Fruit fly (Drosophila melanogaster) whole organism, embryonic: Measurements from ENCODE around the gene Acp63F.
A peak's percentile ranks its signal among the peaks of the same experiment; 100 is the strongest.

Experiments used
- Asciz ChIP-seq: fragments of 200-800 bp; sonication (Bioruptor generic); optimal IDR thresholded peaks from 2 replicates; lab custom pipeline; 2017; ENCODE audit warnings: missing biosample characterization, mild to moderate bottlenecking, missing genetic modification characterization, missing genetic modification reagents
- CG1024 ChIP-seq: fragments of 200-800 bp; sonication (Bioruptor generic); IDR thresholded peaks from 2 replicates; pipeline ENCODE4 v1.3.6; 2022; ENCODE audit warnings: missing biosample characterization, missing genetic modification characterization
- CG11560 ChIP-seq: fragments of 200-800 bp; sonication (Bioruptor generic); IDR thresholded peaks from 3 replicates; pipeline ENCODE4 v1.3.6; 2022; ENCODE audit warnings: missing biosample characterization, missing genetic modification characterization
- CG14050 ChIP-seq: fragments of 200-800 bp; sonication (Bioruptor generic); IDR thresholded peaks from 3 replicates; pipeline ENCODE4 v1.3.6; 2022; ENCODE audit warnings: missing biosample characterization, missing genetic modification characterization
- CG17359 ChIP-seq: fragments of 200-800 bp; sonication (Bioruptor generic); optimal IDR thresholded peaks from 3 replicates; lab custom pipeline; 2018; ENCODE audit warnings: missing biosample characterization, mild to moderate bottlenecking, missing genetic modification characterization, moderate library complexity
- CG18262 ChIP-seq: fragments of 200-800 bp; optimal IDR thresholded peaks from 3 replicates; lab custom pipeline; 2019; ENCODE audit warnings: missing biosample characterization, mild to moderate bottlenecking, missing genetic modification characterization, moderate library complexity
- CG30403 ChIP-seq: fragments of 200-800 bp; sonication (Bioruptor generic); optimal IDR thresholded peaks from 3 replicates; lab custom pipeline; 2016; ENCODE audit warnings: missing biosample characterization, missing genetic modification characterization
- CG30431 ChIP-seq: fragments of 200-800 bp; sonication (Bioruptor generic); optimal IDR thresholded peaks from 2 replicates; lab custom pipeline; 2017; ENCODE audit warnings: missing biosample characterization, missing genetic modification characterization
- CG33557 ChIP-seq: fragments of 200-800 bp; sonication (Bioruptor generic); optimal IDR thresholded peaks from 2 replicates; lab custom pipeline; 2019; ENCODE audit warnings: missing biosample characterization, mild to moderate bottlenecking, missing genetic modification characterization, moderate library complexity
- CG3995 ChIP-seq: fragments of 200-800 bp; sonication (Bioruptor generic); optimal IDR thresholded peaks from 3 replicates; lab custom pipeline; 2016; ENCODE audit warnings: missing biosample characterization, missing genetic modification characterization
- CG42726 ChIP-seq: fragments of 200-800 bp; sonication (Bioruptor generic); IDR thresholded peaks from 2 replicates; pipeline ENCODE4 v1.3.6; 2022; ENCODE audit warnings: missing biosample characterization, missing genetic modification characterization; ENCODE audit not compliant: partially characterized antibody
- CG7271 ChIP-seq: fragments of 200-800 bp; sonication (Bioruptor generic); optimal IDR thresholded peaks from 2 replicates; lab custom pipeline; 2018; ENCODE audit warnings: missing biosample characterization, mild to moderate bottlenecking, missing genetic modification characterization, moderate library complexity
- CG8290 ChIP-seq, 3 experiments: fragments of 200-800 bp; sonication (Bioruptor generic); optimal IDR thresholded peaks; 2 replicates each; lab custom pipeline; 2016 to 2019; ENCODE audit warnings: missing biosample characterization in 3 of 3, missing genetic modification characterization in 3 of 3, mild to moderate bottlenecking in 2 of 3, moderate library complexity in 1 of 3
- CG8359 ChIP-seq: fragments of 200-800 bp; sonication (Bioruptor generic); optimal IDR thresholded peaks from 2 replicates; lab custom pipeline; 2017; ENCODE audit warnings: missing biosample characterization, mild to moderate bottlenecking, missing genetic modification characterization, borderline replicate concordance
- CG8765 ChIP-seq: fragments of 200-800 bp; sonication (Bioruptor generic); IDR thresholded peaks from 2 replicates; pipeline ENCODE4 v1.3.6; 2022; ENCODE audit warnings: missing biosample characterization, missing genetic modification characterization
- CrebB ChIP-seq: fragments of 200-800 bp; sonication (Bioruptor generic); optimal IDR thresholded peaks from 3 replicates; lab custom pipeline; 2018; ENCODE audit warnings: missing biosample characterization, mild to moderate bottlenecking, missing genetic modification characterization
- E2f2 ChIP-seq: fragments of 200-800 bp; sonication (Bioruptor generic); IDR thresholded peaks from 2 replicates; pipeline ENCODE4 v1.3.6; 2022; ENCODE audit warnings: missing biosample characterization, missing genetic modification characterization
- Hand ChIP-seq: fragments of 200-800 bp; sonication (Bioruptor generic); optimal IDR thresholded peaks from 2 replicates; lab custom pipeline; 2017; ENCODE audit warnings: mild to moderate bottlenecking, missing biosample characterization, missing genetic modification reagents, missing genetic modification characterization
- Hmr ChIP-seq: fragments of 200-800 bp; sonication (Bioruptor generic); optimal IDR thresholded peaks from 3 replicates; lab custom pipeline; 2017; ENCODE audit warnings: mild to moderate bottlenecking, missing biosample characterization, missing genetic modification reagents, missing genetic modification characterization
- Hr78 ChIP-seq, 2 experiments: fragments of 200-800 bp in 1 of 2; fragments of >200 bp in 1 of 2; sonication (Bioruptor generic) in 1 of 2; optimal IDR thresholded peaks; 2 replicates each; lab custom pipeline; 2017 to 2019; ENCODE audit warnings: missing biosample characterization in 2 of 2, missing genetic modification characterization in 2 of 2, mild to moderate bottlenecking in 1 of 2, moderate library complexity in 1 of 2
- Med ChIP-seq: fragments of 200-800 bp; sonication (Bioruptor generic); peaks from one replicate; lab custom pipeline; 2016; ENCODE audit warnings: missing biosample characterization, missing genetic modification characterization, mild to moderate bottlenecking, inconsistent platforms, moderate library complexity
- Myb ChIP-seq: fragments of 200-800 bp; sonication (Bioruptor generic); optimal IDR thresholded peaks from 2 replicates; lab custom pipeline; 2016; ENCODE audit warnings: missing biosample characterization, missing genetic modification characterization
- NC2β ChIP-seq: fragments of 200-800 bp; sonication (Bioruptor generic); optimal IDR thresholded peaks from 2 replicates; lab custom pipeline; 2016; ENCODE audit warnings: missing biosample characterization, missing genetic modification characterization
- Nf-YB ChIP-seq: fragments of 200-800 bp; sonication (Bioruptor generic); optimal IDR thresholded peaks from 3 replicates; lab custom pipeline; 2019; ENCODE audit warnings: missing biosample characterization, mild to moderate bottlenecking, missing genetic modification characterization, moderate library complexity
- Nf-YC ChIP-seq: fragments of 200-800 bp; optimal IDR thresholded peaks from 3 replicates; lab custom pipeline; 2019; ENCODE audit warnings: missing biosample characterization, mild to moderate bottlenecking, missing genetic modification characterization, moderate library complexity
- PHDP ChIP-seq: fragments of 200-800 bp; sonication (Bioruptor generic); optimal IDR thresholded peaks from 3 replicates; lab custom pipeline; 2018; ENCODE audit warnings: missing biosample characterization, mild to moderate bottlenecking, missing genetic modification characterization, moderate library complexity
- Sox102F ChIP-seq: fragments of 200-800 bp; sonication (Bioruptor generic); optimal IDR thresholded peaks from 2 replicates; lab custom pipeline; 2018; ENCODE audit warnings: missing biosample characterization, mild to moderate bottlenecking, missing genetic modification characterization, moderate library complexity
- Tbp ChIP-seq: fragments of >200 bp; optimal IDR thresholded peaks from 2 replicates; lab custom pipeline; 2018; ENCODE audit warnings: missing biosample characterization, missing genetic modification characterization
- Usf ChIP-seq: fragments of 200-800 bp; sonication (Bioruptor generic); optimal IDR thresholded peaks from 2 replicates; lab custom pipeline; 2017; ENCODE audit warnings: missing genotype, missing biosample characterization, missing genetic modification characterization
- al ChIP-seq: fragments of 200-800 bp; sonication (Bioruptor generic); IDR thresholded peaks from 2 replicates; pipeline ENCODE4 v1.3.6; 2022; ENCODE audit warnings: missing biosample characterization, missing genetic modification characterization
- dysf ChIP-seq: fragments of 200-800 bp; sonication (Bioruptor generic); IDR thresholded peaks from 3 replicates; pipeline ENCODE4 v1.3.6; 2022; ENCODE audit warnings: missing biosample characterization, missing genetic modification characterization
- lmd ChIP-seq: fragments of 200-800 bp; sonication (Bioruptor generic); IDR thresholded peaks from 2 replicates; pipeline ENCODE4 v1.3.6; 2022; ENCODE audit warnings: missing biosample characterization, missing genetic modification characterization
- mirr ChIP-seq: fragments of 200-800 bp; sonication (Bioruptor generic); optimal IDR thresholded peaks from 3 replicates; lab custom pipeline; 2018; ENCODE audit warnings: missing biosample characterization, mild to moderate bottlenecking, missing genetic modification characterization
- otp ChIP-seq: fragments of 200-800 bp; sonication (Bioruptor generic); IDR thresholded peaks from 3 replicates; pipeline ENCODE4, ENCODE4 v1.3.6; 2022; ENCODE audit warnings: missing biosample characterization, missing genetic modification characterization
- prd ChIP-seq, 3 experiments: fragments of >200 bp in 2 of 3; fragments of 200-800 bp in 1 of 3; sonication (Bioruptor generic) in 1 of 3; optimal IDR thresholded peaks in 2 of 3; IDR thresholded peaks in 1 of 3; 2 replicates in 2 of 3; 3 replicates in 1 of 3; pipeline versions ENCODE4 v1.3.6 to Lab custom; 2017 to 2022; ENCODE audit warnings: missing biosample characterization in 1 of 3, missing genetic modification characterization in 1 of 3
- pum ChIP-seq: fragments of 200-800 bp; sonication (Bioruptor generic); optimal IDR thresholded peaks from 2 replicates; lab custom pipeline; 2016; ENCODE audit warnings: missing biosample characterization, missing genetic modification characterization
- sc ChIP-seq, 3 experiments: fragments of >200 bp in 2 of 3; fragments of 200-800 bp in 1 of 3; sonication (Bioruptor generic) in 1 of 3; optimal IDR thresholded peaks; 2 replicates in 2 of 3; 3 replicates in 1 of 3; lab custom pipeline; 2017; ENCODE audit warnings: mild to moderate bottlenecking in 1 of 3, missing biosample characterization in 1 of 3, missing genetic modification characterization in 1 of 3, missing genetic modification reagents in 1 of 3
- slbo ChIP-seq: fragments of 200-800 bp; sonication (Bioruptor generic); IDR thresholded peaks from 2 replicates; pipeline ENCODE4 v1.3.6; 2022; ENCODE audit warnings: missing biosample characterization, missing genetic modification characterization
- sr ChIP-seq: fragments of 200-800 bp; sonication (Bioruptor generic); IDR thresholded peaks from 3 replicates; pipeline ENCODE4 v1.3.6; 2022; ENCODE audit warnings: missing biosample characterization, missing genetic modification characterization
- stwl ChIP-seq: fragments of 200-800 bp; sonication (Bioruptor generic); optimal IDR thresholded peaks from 3 replicates; lab custom pipeline; 2018; ENCODE audit warnings: missing biosample characterization, mild to moderate bottlenecking, missing genetic modification characterization, moderate library complexity
- sug ChIP-seq: fragments of 200-800 bp; optimal IDR thresholded peaks from 2 replicates; lab custom pipeline; 2019; ENCODE audit warnings: missing biosample characterization, mild to moderate bottlenecking, missing genetic modification characterization, moderate library complexity
- tio ChIP-seq: fragments of 200-800 bp; sonication (Bioruptor generic); optimal IDR thresholded peaks from 2 replicates; lab custom pipeline; 2017; ENCODE audit warnings: missing biosample characterization, missing genetic modification characterization, inconsistent platforms
- trem ChIP-seq: fragments of 200-800 bp; optimal IDR thresholded peaks from 3 replicates; lab custom pipeline; 2019; ENCODE audit warnings: missing biosample characterization, mild to moderate bottlenecking, missing genetic modification characterization, moderate library complexity
- tup ChIP-seq: fragments of 200-800 bp; sonication (Bioruptor generic); optimal IDR thresholded peaks from 2 replicates; lab custom pipeline; 2016; ENCODE audit warnings: missing biosample characterization, mild to moderate bottlenecking, missing genetic modification characterization, moderate library complexity
- unc-4 ChIP-seq: fragments of 200-800 bp; sonication (Bioruptor generic); IDR thresholded peaks from 2 replicates; pipeline ENCODE4 v1.3.6; 2022; ENCODE audit warnings: missing biosample characterization, missing genetic modification characterization; ENCODE audit not compliant: partially characterized antibody
- wek ChIP-seq: fragments of 200-800 bp; sonication (Bioruptor generic); optimal IDR thresholded peaks from 3 replicates; lab custom pipeline; 2018; ENCODE audit warnings: missing biosample characterization, mild to moderate bottlenecking, missing genetic modification characterization, moderate library complexity

Acp63F gene

DNA sequence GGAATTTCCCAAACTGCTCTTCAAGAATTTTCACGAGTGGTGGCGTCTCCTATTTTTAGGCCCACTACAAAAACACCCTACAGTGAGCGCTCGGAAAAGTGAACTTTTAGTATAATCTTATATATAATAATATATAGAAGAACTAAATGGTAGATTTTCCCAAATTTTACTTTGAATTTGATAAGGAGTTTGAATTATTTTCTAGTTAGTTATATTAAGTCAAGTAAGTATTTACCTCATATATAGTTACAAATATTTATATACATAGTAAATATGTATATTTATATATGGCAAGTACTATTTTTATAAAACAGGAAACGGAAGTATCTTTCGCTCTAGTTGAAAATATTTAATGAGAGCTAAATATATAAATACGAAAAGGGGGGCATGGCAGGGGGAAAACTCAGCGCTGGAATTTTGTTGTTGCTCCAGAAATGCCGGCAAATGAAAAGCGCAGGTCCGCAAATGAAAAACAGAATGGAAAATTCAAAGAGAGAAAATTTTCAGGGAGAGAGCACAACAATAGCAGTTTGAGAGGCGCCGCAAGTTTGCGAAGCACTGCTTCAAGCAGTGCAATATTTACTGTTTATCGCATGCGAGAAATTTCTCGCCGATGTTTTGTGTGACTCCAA is 27.2 kb downstream of the Acp63F start (continued):
- TF ChIP-seq Hand, result no peak
- TF ChIP-seq sc (optimal IDR thresholded peaks at IDR 0.05; lab: Kevin White, UChicago), result no peak
- TF ChIP-seq sc (GFP tag; optimal IDR thresholded peaks at IDR 0.05; lab: Kevin White, UChicago), result no peak
- TF ChIP-seq CG8290 (GFP tag; optimal IDR thresholded peaks at IDR 0.05; lab: Kevin White, UChicago), result peak; percentile 51
- TF ChIP-seq CG8290 (tag; optimal IDR thresholded peaks at IDR 0.05; lab: Kevin White, UChicago), result peak in 1 of 2 experiments; percentile 73
- TF ChIP-seq CG18262 (tag; lab: Kevin White, UChicago), result peak; percentile 64
- no peak for TF ChIP-seq Hr78 (GFP tag; optimal IDR thresholded peaks at IDR 0.05; lab: Kevin White, UChicago)
- TF ChIP-seq dysf, result 0 out of 3 replicates have a peak, but pooled peaks have one; percentile 49
- TF ChIP-seq CG33557 (GFP tag; lab: Kevin White, UChicago), result no peak
- TF ChIP-seq al (GFP tag; lab: Robert Waterston, UW), result peak; percentile 19; the same call in 1 of the 2 replicates
- TF ChIP-seq Med (GFP tag; lab: Kevin White, UChicago), result peak; percentile 87
- no peak for TF ChIP-seq lmd (GFP tag; lab: Robert Waterston, UW)
- TF ChIP-seq slbo (GFP tag; lab: Robert Waterston, UW), result no peak
- no peak for TF ChIP-seq Tbp
- no peak for TF ChIP-seq CG3995 (GFP tag; lab: Kevin White, UChicago)
- no peak for TF ChIP-seq Usf (GFP tag; lab: Kevin White, UChicago)
- TF ChIP-seq sr (GFP tag; lab: Robert Waterston, UW), result no peak
- no peak for TF ChIP-seq prd (optimal IDR thresholded peaks at IDR 0.05; lab: Kevin White, UChicago)
- TF ChIP-seq prd (GFP tag; IDR thresholded peaks at IDR 0.05; lab: Robert Waterston, UW), result no peak; the same call in 2 of the 3 replicates
- TF ChIP-seq CG30403, result no peak
- TF ChIP-seq NC2β, result no peak
- TF ChIP-seq mirr (GFP tag; lab: Kevin White, UChicago), result no peak
- TF ChIP-seq tup (GFP tag; lab: Kevin White, UChicago), result no peak
- no peak for TF ChIP-seq pum (GFP tag; lab: Kevin White, UChicago)
- peak; percentile 81 for TF ChIP-seq CG42726 (GFP tag; lab: Robert Waterston, UW)
- TF ChIP-seq CG14050 (GFP tag; lab: Robert Waterston, UW), result no peak
- TF ChIP-seq otp (GFP tag; lab: Robert Waterston, UW), result no peak
- peak; percentile 53 for TF ChIP-seq Nf-YC (tag; lab: Kevin White, UChicago)
- peak; percentile 55 for TF ChIP-seq PHDP (tag; lab: Kevin White, UChicago)
- peak; percentile 32 for TF ChIP-seq Nf-YB (GFP tag; lab: Kevin White, UChicago)
- TF ChIP-seq CrebB (tag; lab: Kevin White, UChicago), result peak; percentile 39
- peak; percentile 69 for TF ChIP-seq stwl (tag; lab: Kevin White, UChicago)
- TF ChIP-seq wek (GFP tag; lab: Kevin White, UChicago), result no peak
- no peak for TF ChIP-seq CG30431 (GFP tag; lab: Kevin White, UChicago)
- TF ChIP-seq Hmr (GFP tag; lab: Kevin White, UChicago), result peak; percentile 36
- TF ChIP-seq CG17359 (tag; lab: Kevin White, UChicago), result peak; percentile 9
- peak; percentile 23 for TF ChIP-seq Sox102F (GFP tag; lab: Kevin White, UChicago)
- TF ChIP-seq CG8359 (GFP tag; lab: Kevin White, UChicago), result no peak
- no peak for TF ChIP-seq trem (tag; lab: Kevin White, UChicago)
- no peak for TF ChIP-seq tio (GFP tag; lab: Kevin White, UChicago)
- peak; percentile 42 for TF ChIP-seq Asciz (GFP tag; lab: Kevin White, UChicago)
- TF ChIP-seq CG8765, result no peak
- no peak for TF ChIP-seq CG11560
- peak; percentile 54 for TF ChIP-seq unc-4 (GFP tag; lab: Robert Waterston, UW)
- TF ChIP-seq sug (tag; lab: Kevin White, UChicago), result peak; percentile 13
- TF ChIP-seq Myb (GFP tag; lab: Kevin White, UChicago), result no peak
- TF ChIP-seq CG7271 (tag; lab: Kevin White, UChicago), result no peak
- TF ChIP-seq CG1024 (GFP tag; lab: Robert Waterston, UW), result no peak
- TF ChIP-seq E2f2 (GFP tag; lab: Robert Waterston, UW), result peak; percentile 34
